Fruit fly (Drosophila melanogaster) S2 (cell line): ENCODE measurements around the gene SelT.

Source experiments
- CG8478 ChIP-seq: fragments of >200 bp; optimal IDR thresholded peaks from 2 replicates; lab custom pipeline; 2018
- CTCF ChIP-seq, 2 experiments: fragments of >200 bp; optimal IDR thresholded peaks; 2 replicates each; lab custom pipeline; 2018

- no peak for TF ChIP-seq CG8478 (lab: Kevin White, UChicago)
- TF ChIP-seq CTCF (optimal IDR thresholded peaks at IDR 0.05; lab: Kevin White, UChicago): no peak
Observed at dm6 chr2L:5059645-5060254, 49.0 kb downstream of the SelT start, which contains the start of gene Rpn11.
